Worm (Caenorhabditis elegans): ENCODE results near the gene oac-6.
A peak's percentile ranks its signal among the peaks of the same experiment; 100 is the strongest.

The oac-6 gene

ce11 chrV:16299834-16300233, 2.7 kb upstream of the oac-6 start (continued):
- no peak for TF ChIP-seq unc-130 (GFP tag; optimal IDR thresholded peaks at IDR 0.05)
- no peak for TF ChIP-seq nhr-6 (tag; optimal IDR thresholded peaks at IDR 0.05)
- TF ChIP-seq fos-1 (tag; optimal IDR thresholded peaks at IDR 0.05) = no peak
- TF ChIP-seq ztf-7 (tag; optimal IDR thresholded peaks at IDR 0.05) = no peak

ce11 chrV:16300276-16300675, 2.2 kb upstream of the oac-6 start, which contains the start of gene srbc-82:
Gene srbc-82, plus strand, starts transcription at chrV:16300576.
- no peak for TF ChIP-seq D1046.2 (GFP tag; IDR thresholded peaks at IDR 0.05)
- TF ChIP-seq Y75B8A.6 (GFP tag; IDR thresholded peaks at IDR 0.05) = no peak

- no peak for TF ChIP-seq nhr-111 (GFP tag; optimal IDR thresholded peaks at IDR 0.05)
- no peak for TF ChIP-seq D1046.2 (GFP tag; IDR thresholded peaks at IDR 0.05)
- no peak for TF ChIP-seq mxl-3 (GFP tag; optimal IDR thresholded peaks at IDR 0.05)
- TF ChIP-seq daf-12 (tag; optimal IDR thresholded peaks at IDR 0.05) = no peak
- no peak for TF ChIP-seq aly-2 (tag; optimal IDR thresholded peaks at IDR 0.05)
- no peak for TF ChIP-seq unc-62 (GFP tag; optimal IDR thresholded peaks at IDR 0.05 in 1 of 2)
- no peak for TF ChIP-seq unc-62 (tag; optimal IDR thresholded peaks at IDR 0.05)
- no peak for TF ChIP-seq zfp-3 (GFP tag; conservative IDR thresholded peaks at IDR 0.05)
- no peak for TF ChIP-seq ceh-28 (tag; optimal IDR thresholded peaks at IDR 0.05)
- no peak for TF ChIP-seq nhr-6 (tag; optimal IDR thresholded peaks at IDR 0.05)
- TF ChIP-seq nhr-11 (tag; optimal IDR thresholded peaks at IDR 0.05) = no peak
- no peak for TF ChIP-seq tag-97 (GFP tag; IDR thresholded peaks at IDR 0.05)
- TF ChIP-seq nhr-77 (tag; optimal IDR thresholded peaks at IDR 0.05) = no peak
- no peak for TF ChIP-seq unc-39 (tag; optimal IDR thresholded peaks at IDR 0.05)
- TF ChIP-seq zfp-2 (tag; optimal IDR thresholded peaks at IDR 0.05) = no peak
- no peak for TF ChIP-seq saeg-2 (GFP tag; IDR thresholded peaks at IDR 0.05)
- TF ChIP-seq arid-1 (GFP tag; conservative IDR thresholded peaks at IDR 0.05) = no peak
- no peak for TF ChIP-seq ZK546.5 (tag; optimal IDR thresholded peaks at IDR 0.05)
- TF ChIP-seq lin-1 (GFP tag; IDR thresholded peaks at IDR 0.05) = no peak
Observed at ce11 chrV:16307253-16307652, 4.7 kb downstream of the oac-6 start, which contains the start of gene srxa-7. Gene srxa-7, plus strand, starts transcription at chrV:16307553.

ce11 chrV:16308343-16308742, 5.8 kb downstream of the oac-6 start:
- TF ChIP-seq aha-1 (tag) = peak; percentile 93
- no peak for TF ChIP-seq pha-4 (GFP tag; IDR thresholded peaks at IDR 0.05)
- TF ChIP-seq pha-4 (tag; optimal IDR thresholded peaks at IDR 0.05) = no peak
- no peak for TF ChIP-seq lim-7 (GFP tag; IDR thresholded peaks at IDR 0.05)
- TF ChIP-seq mes-2 (tag; optimal IDR thresholded peaks at IDR 0.05; ENCODE audit: poor library complexity, severe bottlenecking) = no peak
- TF ChIP-seq lsy-2 (tag; optimal IDR thresholded peaks at IDR 0.05) = no peak
- TF ChIP-seq set-16 (GFP tag; IDR thresholded peaks at IDR 0.05) = no peak
- TF ChIP-seq Y48G9A.11 (GFP tag; IDR thresholded peaks at IDR 0.05) = no peak
- no peak for TF ChIP-seq hlh-30 (tag; optimal IDR thresholded peaks at IDR 0.05; ENCODE audit: insufficient read depth)

ce11 chrV:16309523-16309922, 7.0 kb downstream of the oac-6 start, which contains the start of gene oac-7:
Gene oac-7, plus strand, starts transcription at chrV:16309805.
- TF ChIP-seq zfp-3 (GFP tag; conservative IDR thresholded peaks at IDR 0.05) (no peak), dpl-1 (GFP tag; optimal IDR thresholded peaks at IDR 0.05) (no peak), nhr-28 (tag; optimal IDR thresholded peaks at IDR 0.05) (peak; percentile 72), Y5F2A.4 (GFP tag; optimal IDR thresholded peaks at IDR 0.05) (no peak), hif-1 (tag; optimal IDR thresholded peaks at IDR 0.05) (peak in 1 of 2 experiments; percentile 50), zip-2 (tag; optimal IDR thresholded peaks at IDR 0.05) (peak; percentile 69), unc-62 (GFP tag; optimal IDR thresholded peaks at IDR 0.05 in 1 of 2) (peak in 1 of 2 experiments; percentile 52), unc-62 (tag; optimal IDR thresholded peaks at IDR 0.05) (no peak), dmd-6 (GFP tag; IDR thresholded peaks at IDR 0.05) (peak; percentile 20; the same call in 1 of the 2 replicates), duxl-1 (tag; optimal IDR thresholded peaks at IDR 0.05; ENCODE audit: poor library complexity) (peak; percentile 10), hlh-30 (tag; optimal IDR thresholded peaks at IDR 0.05; ENCODE audit: insufficient read depth) (peak; percentile 37)

All from whole organism, L4 larva.